Fruit fly (Drosophila melanogaster) whole organism, prepupa: Measurements from ENCODE around the gene CG31709.

Experiments
- CG10631 ChIP-seq: fragments of 200-800 bp; sonication (Bioruptor generic); optimal IDR thresholded peaks from 2 replicates; lab custom pipeline; 2016; ENCODE audit warnings: missing biosample characterization, missing genetic modification characterization
- Eip75B ChIP-seq: fragments of 200-800 bp; sonication (Bioruptor generic); optimal IDR thresholded peaks from 3 replicates; lab custom pipeline; 2016; ENCODE audit warnings: missing biosample characterization, missing genetic modification characterization

- TF ChIP-seq Eip75B (GFP tag; lab: Kevin White, UChicago) (no peak), CG10631 (GFP tag; lab: Kevin White, UChicago) (no peak)
These were observed 38.5 kb upstream of the CG31709 start for dm6 chr2L:9617908-9618307.
